Worm (Caenorhabditis elegans): ENCODE measurements around the gene F39F10.3.

DNA sequence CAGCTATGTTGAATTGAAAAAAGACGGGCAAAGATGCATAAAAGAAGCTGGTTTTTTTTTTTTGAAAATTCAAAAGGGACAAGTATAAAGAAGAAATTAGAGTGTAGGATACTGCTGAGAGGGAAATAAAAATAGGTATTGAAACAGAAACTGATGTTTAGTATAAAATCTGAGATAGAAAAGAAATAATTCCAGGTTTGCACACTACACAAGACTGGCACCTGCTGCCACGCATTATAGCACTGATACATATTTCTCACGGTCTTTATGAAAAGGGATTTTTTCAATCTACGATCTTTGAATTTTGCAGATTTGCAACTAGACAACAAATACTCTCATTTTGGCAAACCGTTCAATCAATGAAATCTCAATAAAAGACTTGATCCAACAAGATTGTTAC lies 28.5 kb upstream of the F39F10.3 start:
- no peak for TF ChIP-seq mdl-1 (tag; optimal IDR thresholded peaks at IDR 0.05)
- TF ChIP-seq ama-1 (optimal IDR thresholded peaks at IDR 0.05), result no peak
- no peak for TF ChIP-seq aly-2 (tag; optimal IDR thresholded peaks at IDR 0.05)
- TF ChIP-seq nhr-12 (tag; optimal IDR thresholded peaks at IDR 0.05), result no peak

Data from whole organism, L3 larva.